Worm (Caenorhabditis elegans): ENCODE results near the gene C13G5.2.

Gene C13G5.2

DNA sequence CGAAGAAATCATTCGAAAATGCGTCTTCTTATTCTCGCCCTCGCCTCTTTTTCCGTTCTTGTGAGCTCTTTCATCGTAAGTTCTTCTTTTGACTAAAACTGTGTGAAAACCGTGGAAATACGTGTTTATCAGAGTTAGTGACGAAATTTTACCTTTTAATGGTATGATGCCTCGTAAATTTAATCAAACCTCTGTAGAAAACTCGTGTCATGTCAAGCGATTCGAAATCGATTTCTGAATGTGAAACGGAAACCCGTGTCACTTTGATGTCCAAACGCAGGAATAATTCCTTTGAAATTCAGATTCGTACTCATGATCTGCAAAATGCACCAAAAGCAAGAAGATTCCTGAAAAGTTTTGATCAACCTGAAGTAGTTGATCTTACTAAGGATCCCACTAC is 30.3 kb upstream of the C13G5.2 start, which contains the start of gene F22B7.3:
TSS of gene F22B7.3 (plus strand) at position 301 of the 400 bp plus-strand sequence.
- no peak for TF ChIP-seq F49E8.2 (tag; optimal IDR thresholded peaks at IDR 0.05; ENCODE audit: insufficient read depth)
- no peak for TF ChIP-seq tbx-9 (tag; optimal IDR thresholded peaks at IDR 0.05; ENCODE audit: borderline replicate concordance)
- TF ChIP-seq dox-1 (GFP tag; IDR thresholded peaks at IDR 0.05), result no peak
- no peak for TF ChIP-seq nfya-1 (tag; optimal IDR thresholded peaks at IDR 0.05; ENCODE audit: borderline replicate concordance, insufficient read depth)
- no peak for TF ChIP-seq B0261.1 (tag; optimal IDR thresholded peaks at IDR 0.05)
- TF ChIP-seq cebp-2 (GFP tag; IDR thresholded peaks at IDR 0.05), result no peak
- TF ChIP-seq hlh-26 (GFP tag; conservative IDR thresholded peaks at IDR 0.05), result no peak
- TF ChIP-seq dpff-1 (tag; optimal IDR thresholded peaks at IDR 0.05), result no peak
- TF ChIP-seq K12H6.12 (tag; optimal IDR thresholded peaks at IDR 0.05), result no peak
- TF ChIP-seq F10E7.11 (tag; optimal IDR thresholded peaks at IDR 0.05), result no peak
- no peak for TF ChIP-seq chd-7 (tag; optimal IDR thresholded peaks at IDR 0.05)
- no peak for TF ChIP-seq F37B4.10 (GFP tag; IDR thresholded peaks at IDR 0.05)
- no peak for TF ChIP-seq snpc-1.1 (tag; optimal IDR thresholded peaks at IDR 0.05; ENCODE audit: insufficient read depth)
- no peak for TF ChIP-seq tlf-1 (GFP tag; optimal IDR thresholded peaks at IDR 0.05)
- no peak for TF ChIP-seq ceh-27 (GFP tag; optimal IDR thresholded peaks at IDR 0.05)
- no peak for TF ChIP-seq attf-6 (GFP tag; IDR thresholded peaks at IDR 0.05)
- no peak for TF ChIP-seq pbrm-1 (GFP tag; IDR thresholded peaks at IDR 0.05)

DNA sequence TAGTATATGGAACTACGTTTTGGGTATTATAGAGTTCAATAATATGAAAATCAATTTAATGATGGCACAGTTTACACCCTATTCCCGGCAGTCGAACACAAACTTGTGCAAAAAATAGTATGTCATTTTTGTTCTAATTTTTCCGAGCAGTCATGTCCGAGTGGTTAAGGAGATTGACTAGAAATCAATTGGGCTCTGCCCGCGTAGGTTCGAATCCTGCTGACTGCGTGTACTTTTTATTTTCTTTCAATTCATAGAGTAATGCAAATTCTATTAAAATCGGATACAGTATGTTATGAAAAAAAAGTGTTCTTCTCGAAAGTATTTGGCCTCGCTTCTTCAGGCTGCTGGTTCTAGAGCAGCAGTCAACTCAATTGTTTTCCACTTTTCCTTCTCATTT is 27.8 kb upstream of the C13G5.2 start:
- TF ChIP-seq cebp-1 (GFP tag; IDR thresholded peaks at IDR 0.05) (no peak), cebp-1 (tag; optimal IDR thresholded peaks at IDR 0.05) (no peak), nhr-179 (tag; optimal IDR thresholded peaks at IDR 0.05) (no peak), zim-3 (tag; optimal IDR thresholded peaks at IDR 0.05) (peak; percentile 55), let-607 (tag; optimal IDR thresholded peaks at IDR 0.05) (peak in 1 of 2 experiments; percentile 12), hmg-20 (GFP tag; IDR thresholded peaks at IDR 0.05) (no peak), F57C9.4 (tag; optimal IDR thresholded peaks at IDR 0.05) (no peak), mes-4 (tag; optimal IDR thresholded peaks at IDR 0.05) (no peak), ets-4 (GFP tag; optimal IDR thresholded peaks at IDR 0.05) (no peak), attf-6 (GFP tag; IDR thresholded peaks at IDR 0.05) (no peak), nhr-120 (GFP tag; IDR thresholded peaks at IDR 0.05) (no peak), nhr-27 (tag; optimal IDR thresholded peaks at IDR 0.05) (no peak), bed-1 (GFP tag; IDR thresholded peaks at IDR 0.05) (no peak), F22D6.2 (tag; optimal IDR thresholded peaks at IDR 0.05) (no peak), tbx-9 (tag; optimal IDR thresholded peaks at IDR 0.05; ENCODE audit: borderline replicate concordance) (no peak), Y79H2A.3 (GFP tag; conservative IDR thresholded peaks at IDR 0.05) (no peak), rpc-1 (optimal IDR thresholded peaks at IDR 0.05) (peak; percentile 78), rpc-1 (tag; optimal IDR thresholded peaks at IDR 0.05) (peak; percentile 88), zfh-2 (GFP tag; conservative IDR thresholded peaks at IDR 0.05) (no peak), akir-1 (GFP tag; optimal IDR thresholded peaks at IDR 0.05) (no peak), B0035.1 (tag; optimal IDR thresholded peaks at IDR 0.05) (no peak), aptf-3 (GFP tag; IDR thresholded peaks at IDR 0.05) (no peak), snpc-1.3 (tag; optimal IDR thresholded peaks at IDR 0.05; ENCODE audit: insufficient read depth) (peak; percentile 39), efl-1 (GFP tag; optimal IDR thresholded peaks at IDR 0.05) (no peak), ztf-25 (GFP tag; IDR thresholded peaks at IDR 0.05) (peak; percentile 85), lin-40 (tag; optimal IDR thresholded peaks at IDR 0.05) (no peak), ztf-18 (tag; optimal IDR thresholded peaks at IDR 0.05) (peak; percentile 67), rcor-1 (GFP tag; IDR thresholded peaks at IDR 0.05) (no peak), gei-17 (GFP tag; optimal IDR thresholded peaks at IDR 0.05) (no peak), nfya-1 (tag; optimal IDR thresholded peaks at IDR 0.05; ENCODE audit: borderline replicate concordance, insufficient read depth) (no peak), Y95B8A.8 (GFP tag; IDR thresholded peaks at IDR 0.05) (no peak), pha-4 (tag; optimal IDR thresholded peaks at IDR 0.05) (no peak), lin-26 (GFP tag; IDR thresholded peaks at IDR 0.05) (peak; percentile 80), atf-7 (tag; optimal IDR thresholded peaks at IDR 0.05) (peak; percentile 5)

Measured in whole organism, young adult.